Fruit fly (Drosophila melanogaster): ENCODE data around the gene noc.

- TF ChIP-seq Hmr (GFP tag; optimal IDR thresholded peaks at IDR 0.05) (peak; percentile 40), oc (tag; optimal IDR thresholded peaks at IDR 0.05) (no peak), CG12219 (GFP tag; optimal IDR thresholded peaks at IDR 0.05) (peak; percentile 63)
These were observed 15.7 kb upstream of the noc start for dm6 chr2L:14474987-14475386.

Measured in whole organism, embryonic.